Worm (Caenorhabditis elegans) whole organism, L4 larva: ENCODE results near the gene Y116A8C.27.

Source experiments
- F44E2.7 ChIP-seq: fragments of 200-800 bp; sonication (Bioruptor generic); IDR thresholded peaks from 2 replicates; pipeline ENCODE4 v2.1.2; 2022; ENCODE audit warnings: missing genetic modification characterization, missing compliant biosample characterization
- daf-12 ChIP-seq: fragments of 150-350 bp; optimal IDR thresholded peaks from 2 replicates; lab custom pipeline; 2014; ENCODE audit warnings: missing biosample characterization, missing genetic modification reagents, missing genetic modification characterization
- jun-1 ChIP-seq: fragments of 150-350 bp; optimal IDR thresholded peaks from 2 replicates; lab custom pipeline; 2014; ENCODE audit warnings: missing biosample characterization, missing genetic modification reagents, missing genetic modification characterization
- nhr-11 ChIP-seq: fragments of 150-350 bp; optimal IDR thresholded peaks from 2 replicates; lab custom pipeline; 2014; ENCODE audit warnings: missing biosample characterization, missing genetic modification characterization
- skn-1 ChIP-seq: fragments of 150-350 bp; optimal IDR thresholded peaks from 2 replicates; lab custom pipeline; 2014; ENCODE audit warnings: missing biosample characterization, missing genetic modification characterization

DNA sequence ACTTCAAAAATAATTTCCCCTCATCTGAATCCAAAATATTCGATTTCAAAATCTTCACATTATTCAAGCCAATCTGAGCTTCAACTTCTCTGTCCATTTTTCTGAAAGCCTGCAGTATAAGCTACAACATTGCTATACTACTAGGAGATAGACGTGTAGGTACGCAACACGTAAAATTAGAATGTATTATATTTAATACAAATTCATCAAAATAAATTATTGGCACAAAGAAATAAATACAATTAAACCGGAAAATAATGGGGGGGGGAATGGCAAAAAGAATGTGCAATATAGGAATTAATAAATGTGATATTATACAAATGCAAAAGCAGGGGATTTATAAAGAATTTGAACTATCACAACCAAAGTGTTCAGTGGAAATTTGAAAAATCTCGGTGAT, 17.4 kb downstream of the Y116A8C.27 start, which contains the start of gene Y116A8C.25:
- TF ChIP-seq daf-12 (tag; lab: Kevin White, UChicago): no peak
- TF ChIP-seq skn-1 (tag; lab: Kevin White, UChicago): no peak
- no peak for TF ChIP-seq nhr-11 (tag; lab: Kevin White, UChicago)
- TF ChIP-seq F44E2.7 (GFP tag; lab: Robert Waterston, UW): no peak
- no peak for TF ChIP-seq jun-1
